Fruit fly (Drosophila melanogaster) whole organism, embryonic: ENCODE data around the gene ssp.

Source experiments
- Asciz ChIP-seq: fragments of 200-800 bp; sonication (Bioruptor generic); optimal IDR thresholded peaks from 2 replicates; lab custom pipeline; 2017; ENCODE audit warnings: missing biosample characterization, mild to moderate bottlenecking, missing genetic modification characterization, missing genetic modification reagents
- Bgb ChIP-seq: fragments of 200-800 bp; sonication (Bioruptor generic); IDR thresholded peaks from 2 replicates; pipeline ENCODE4 v1.3.6; 2022; ENCODE audit warnings: missing biosample characterization, missing genetic modification characterization; ENCODE audit not compliant: partially characterized antibody
- Blimp-1 ChIP-seq: fragments of 200-800 bp; sonication (Bioruptor generic); optimal IDR thresholded peaks from 3 replicates; lab custom pipeline; 2018; ENCODE audit warnings: missing biosample characterization, missing genetic modification characterization, mild to moderate bottlenecking, moderate library complexity, missing genetic modification reagents
- CG10209 ChIP-seq: fragments of 200-800 bp; sonication (Bioruptor generic); optimal IDR thresholded peaks from 3 replicates; lab custom pipeline; 2017; ENCODE audit warnings: missing biosample characterization, mild to moderate bottlenecking, missing genetic modification characterization, missing genetic modification reagents
- CG10321 ChIP-seq: fragments of 200-800 bp; sonication (Bioruptor generic); IDR thresholded peaks from 2 replicates; pipeline ENCODE4 v1.3.6; 2022; ENCODE audit warnings: missing biosample characterization, missing genetic modification characterization
- CG12391 ChIP-seq: fragments of 200-800 bp; sonication (Bioruptor generic); optimal IDR thresholded peaks from 3 replicates; lab custom pipeline; 2018; ENCODE audit warnings: missing biosample characterization, mild to moderate bottlenecking, missing genetic modification characterization, moderate library complexity
- CG13287 ChIP-seq: fragments of 200-800 bp; sonication (Bioruptor generic); IDR thresholded peaks from 2 replicates; pipeline ENCODE4 v1.3.6; 2022; ENCODE audit warnings: missing biosample characterization, missing genetic modification characterization; ENCODE audit not compliant: partially characterized antibody
- CG14441 ChIP-seq: fragments of 200-800 bp; sonication (Bioruptor generic); IDR thresholded peaks from 2 replicates; pipeline ENCODE4 v1.3.6; 2022; ENCODE audit warnings: missing biosample characterization, missing genetic modification characterization
- CG15269 ChIP-seq: fragments of 200-800 bp; sonication (Bioruptor generic); optimal IDR thresholded peaks from 2 replicates; lab custom pipeline; 2018; ENCODE audit warnings: missing biosample characterization, mild to moderate bottlenecking, missing genetic modification characterization, moderate library complexity
- CG17359 ChIP-seq: fragments of 200-800 bp; sonication (Bioruptor generic); optimal IDR thresholded peaks from 3 replicates; lab custom pipeline; 2018; ENCODE audit warnings: missing biosample characterization, mild to moderate bottlenecking, missing genetic modification characterization, moderate library complexity
- CG2712 ChIP-seq: fragments of 200-800 bp; optimal IDR thresholded peaks from 3 replicates; lab custom pipeline; 2019; ENCODE audit warnings: missing biosample characterization, mild to moderate bottlenecking, missing genetic modification characterization, moderate library complexity
- CG32767 ChIP-seq: fragments of 200-800 bp; sonication (Bioruptor generic); IDR thresholded peaks from 2 replicates; pipeline ENCODE4 v1.3.6; 2022; ENCODE audit warnings: missing biosample characterization, missing genetic modification characterization
- CG7839 ChIP-seq: fragments of 200-800 bp; sonication (Bioruptor generic); optimal IDR thresholded peaks from 3 replicates; lab custom pipeline; 2018; ENCODE audit warnings: missing biosample characterization, mild to moderate bottlenecking, missing genetic modification characterization, moderate library complexity
- CG7928 ChIP-seq: fragments of 200-800 bp; sonication (Bioruptor generic); optimal IDR thresholded peaks from 2 replicates; lab custom pipeline; 2017; ENCODE audit warnings: missing biosample characterization, mild to moderate bottlenecking, missing genetic modification characterization
- CG8944 ChIP-seq: fragments of 200-800 bp; sonication (Bioruptor generic); optimal IDR thresholded peaks from 3 replicates; lab custom pipeline; 2016; ENCODE audit warnings: missing biosample characterization, missing genetic modification characterization
- CG9727 ChIP-seq: fragments of 200-800 bp; sonication (Bioruptor generic); optimal IDR thresholded peaks from 3 replicates; lab custom pipeline; 2017; ENCODE audit warnings: missing biosample characterization, mild to moderate bottlenecking, missing genetic modification characterization
- CoRest ChIP-seq: fragments of 200-800 bp; sonication (Bioruptor generic); optimal IDR thresholded peaks from 3 replicates; lab custom pipeline; 2018; ENCODE audit warnings: missing biosample characterization, mild to moderate bottlenecking, missing genetic modification characterization, moderate library complexity
- Drgx ChIP-seq: fragments of 200-800 bp; sonication (Bioruptor generic); IDR thresholded peaks from 2 replicates; pipeline ENCODE4 v1.3.6; 2022; ENCODE audit warnings: missing biosample characterization, missing genetic modification characterization
- Hmx ChIP-seq: fragments of 200-800 bp; sonication (Bioruptor generic); optimal IDR thresholded peaks from 2 replicates; lab custom pipeline; 2016; ENCODE audit warnings: missing biosample characterization, missing genetic modification characterization
- Hr3 ChIP-seq: fragments of 200-800 bp; sonication (Bioruptor generic); optimal IDR thresholded peaks from 3 replicates; lab custom pipeline; 2016; ENCODE audit warnings: missing biosample characterization, missing genetic modification characterization
- Hr51 ChIP-seq, 2 experiments: fragments of 200-800 bp; sonication (Bioruptor generic); optimal IDR thresholded peaks; 2 replicates in 1 of 2; 3 replicates in 1 of 2; lab custom pipeline; 2016 to 2018; ENCODE audit warnings: missing biosample characterization in 2 of 2, missing genetic modification characterization in 2 of 2, mild to moderate bottlenecking in 1 of 2, moderate library complexity in 1 of 2
- Med ChIP-seq: fragments of 200-800 bp; sonication (Bioruptor generic); peaks from one replicate; lab custom pipeline; 2016; ENCODE audit warnings: missing biosample characterization, missing genetic modification characterization, mild to moderate bottlenecking, inconsistent platforms, moderate library complexity
- Oli ChIP-seq: fragments of 200-800 bp; sonication (Bioruptor generic); optimal IDR thresholded peaks from 2 replicates; lab custom pipeline; 2018; ENCODE audit warnings: missing biosample characterization, mild to moderate bottlenecking, missing genetic modification characterization, moderate library complexity
- Rfx ChIP-seq: fragments of 200-800 bp; sonication (Bioruptor generic); IDR thresholded peaks from 2 replicates; pipeline ENCODE4 v1.3.6; 2022; ENCODE audit warnings: missing biosample characterization, missing genetic modification characterization
- Sox102F ChIP-seq: fragments of 200-800 bp; sonication (Bioruptor generic); optimal IDR thresholded peaks from 2 replicates; lab custom pipeline; 2018; ENCODE audit warnings: missing biosample characterization, mild to moderate bottlenecking, missing genetic modification characterization, moderate library complexity
- ato ChIP-seq: fragments of 200-800 bp; sonication (Bioruptor generic); IDR thresholded peaks from 2 replicates; pipeline ENCODE4 v1.3.6; 2022; ENCODE audit warnings: missing biosample characterization, missing genetic modification characterization; ENCODE audit not compliant: partially characterized antibody
- bcd ChIP-seq: fragments of 200-800 bp; sonication (Bioruptor generic); optimal IDR thresholded peaks from 2 replicates; lab custom pipeline; 2017; ENCODE audit warnings: missing biosample characterization, mild to moderate bottlenecking, missing genetic modification characterization
- cato ChIP-seq: fragments of 200-800 bp; sonication (Bioruptor generic); optimal IDR thresholded peaks from 2 replicates; lab custom pipeline; 2016; ENCODE audit warnings: missing biosample characterization, missing genetic modification characterization, borderline replicate concordance
- ewg ChIP-seq: fragments of 200-800 bp; sonication (Bioruptor generic); optimal IDR thresholded peaks from 3 replicates; lab custom pipeline; 2017; ENCODE audit warnings: mild to moderate bottlenecking, missing biosample characterization, missing genetic modification reagents, missing genetic modification characterization
- fd96Cb ChIP-seq: fragments of 200-800 bp; sonication (Bioruptor generic); optimal IDR thresholded peaks from 2 replicates; lab custom pipeline; 2018; ENCODE audit warnings: missing biosample characterization, mild to moderate bottlenecking, missing genetic modification characterization, moderate library complexity
- hb ChIP-seq: fragments of 200-800 bp; sonication (Bioruptor generic); IDR thresholded peaks from 3 replicates; pipeline ENCODE4 v1.3.6; 2022; ENCODE audit warnings: missing biosample characterization, missing genetic modification characterization; ENCODE audit not compliant: partially characterized antibody
- hkb ChIP-seq, 2 experiments: fragments of 200-800 bp in 1 of 2; fragments of >200 bp in 1 of 2; sonication (Bioruptor generic) in 1 of 2; IDR thresholded peaks in 1 of 2; optimal IDR thresholded peaks in 1 of 2; 2 replicates each; pipeline versions ENCODE4 v1.3.6 to Lab custom; 2017 to 2022; ENCODE audit warnings: missing biosample characterization in 1 of 2, missing genetic modification characterization in 1 of 2
- lilli ChIP-seq: fragments of 200-800 bp; sonication (Bioruptor generic); optimal IDR thresholded peaks from 3 replicates; lab custom pipeline; 2016; ENCODE audit warnings: missing biosample characterization, missing genetic modification characterization
- lola ChIP-seq, 3 experiments: fragments of >200 bp in 2 of 3; fragments of 200-800 bp in 1 of 3; sonication (Bioruptor generic) in 1 of 3; optimal IDR thresholded peaks; 2 replicates each; lab custom pipeline; 2017 to 2019; ENCODE audit warnings: missing biosample characterization in 3 of 3, missing genetic modification characterization in 3 of 3, mild to moderate bottlenecking in 1 of 3, moderate library complexity in 1 of 3
- nom ChIP-seq: fragments of 200-800 bp; sonication (Bioruptor generic); optimal IDR thresholded peaks from 2 replicates; lab custom pipeline; 2017; ENCODE audit warnings: missing biosample characterization, missing genetic modification characterization, mild to moderate bottlenecking, moderate library complexity, missing genetic modification reagents
- otp ChIP-seq: fragments of 200-800 bp; sonication (Bioruptor generic); IDR thresholded peaks from 3 replicates; pipeline ENCODE4, ENCODE4 v1.3.6; 2022; ENCODE audit warnings: missing biosample characterization, missing genetic modification characterization
- pan ChIP-seq, 4 experiments: fragments of >200 bp in 3 of 4; fragments of 200-800 bp in 1 of 4; sonication (Bioruptor generic) in 1 of 4; optimal IDR thresholded peaks in 3 of 4; IDR thresholded peaks in 1 of 4; 2 replicates each; pipeline versions ENCODE4 v1.3.6 to Lab custom; 2017 to 2022; ENCODE audit warnings: missing biosample characterization in 2 of 4, missing genetic modification characterization in 2 of 4, mixed read lengths in 1 of 4
- prd ChIP-seq, 3 experiments: fragments of >200 bp in 2 of 3; fragments of 200-800 bp in 1 of 3; sonication (Bioruptor generic) in 1 of 3; optimal IDR thresholded peaks in 2 of 3; IDR thresholded peaks in 1 of 3; 2 replicates in 2 of 3; 3 replicates in 1 of 3; pipeline versions ENCODE4 v1.3.6 to Lab custom; 2017 to 2022; ENCODE audit warnings: missing biosample characterization in 1 of 3, missing genetic modification characterization in 1 of 3
- ranshi ChIP-seq: fragments of 200-800 bp; sonication (Bioruptor generic); IDR thresholded peaks from 2 replicates; pipeline ENCODE4 v1.3.6; 2022; ENCODE audit warnings: missing biosample characterization, missing genetic modification characterization
- row ChIP-seq: fragments of 200-800 bp; sonication (Bioruptor generic); IDR thresholded peaks from 3 replicates; pipeline ENCODE4 v1.3.6; 2022; ENCODE audit warnings: missing biosample characterization, missing genetic modification characterization
- tll ChIP-seq, 2 experiments: fragments of 200-800 bp in 1 of 2; fragments of >200 bp in 1 of 2; sonication (Bioruptor generic) in 1 of 2; optimal IDR thresholded peaks; 2 replicates each; lab custom pipeline; 2017 to 2019; ENCODE audit warnings: missing biosample characterization in 2 of 2, missing genetic modification characterization in 2 of 2, mild to moderate bottlenecking in 1 of 2, moderate library complexity in 1 of 2
- tx ChIP-seq: fragments of 200-800 bp; sonication (Bioruptor generic); optimal IDR thresholded peaks from 2 replicates; lab custom pipeline; 2016; ENCODE audit warnings: missing biosample characterization, missing genetic modification characterization
- unpg ChIP-seq: fragments of 200-800 bp; sonication (Bioruptor generic); optimal IDR thresholded peaks from 3 replicates; lab custom pipeline; 2018; ENCODE audit warnings: missing biosample characterization, mild to moderate bottlenecking, missing genetic modification characterization, moderate library complexity
- vvl ChIP-seq: fragments of 200-800 bp; sonication (Bioruptor generic); IDR thresholded peaks from 2 replicates; pipeline ENCODE4 v1.3.6; 2022; ENCODE audit warnings: missing biosample characterization, missing genetic modification characterization

Gene ssp

dm6 chr3L:12096799-12097662, 21.0 kb upstream of the ssp start (continued):
- TF ChIP-seq CG7839 (tag; lab: Kevin White, UChicago) (peak; percentile 24), nom (peak; percentile 49), lilli (GFP tag; lab: Kevin White, UChicago) (peak; percentile 6), row (GFP tag; lab: Robert Waterston, UW) (peak; percentile 50; the same call in 2 of the 3 replicates), Blimp-1 (GFP tag; lab: Kevin White, UChicago) (peak; percentile 25), hb (GFP tag; lab: Robert Waterston, UW) (no peak), Med (GFP tag; lab: Kevin White, UChicago) (peak; percentile 72), bcd (no peak), Hmx (no peak), cato (GFP tag; lab: Kevin White, UChicago) (no peak), CG9727 (GFP tag; lab: Kevin White, UChicago) (peak; percentile 58), ato (GFP tag; lab: Robert Waterston, UW) (no peak), Bgb (GFP tag; lab: Robert Waterston, UW) (no peak), CG14441 (GFP tag; lab: Robert Waterston, UW) (no peak), CG10321 (GFP tag; lab: Robert Waterston, UW) (no peak), Hr3 (GFP tag; lab: Kevin White, UChicago) (peak; percentile 15), Oli (tag; lab: Kevin White, UChicago) (peak; percentile 4), CG15269 (tag; lab: Kevin White, UChicago) (peak; percentile 14), Hr51 (GFP tag; optimal IDR thresholded peaks at IDR 0.05; lab: Kevin White, UChicago) (peak in 1 of 2 experiments; percentile 45), tx (GFP tag; lab: Kevin White, UChicago) (no peak), fd96Cb (tag; lab: Kevin White, UChicago) (peak; percentile 18), CG13287 (no peak), Asciz (GFP tag; lab: Kevin White, UChicago) (peak; percentile 22), Sox102F (GFP tag; lab: Kevin White, UChicago) (peak; percentile 52), CG7928 (GFP tag; lab: Kevin White, UChicago) (no peak), CG10209 (peak; percentile 22), vvl (GFP tag; lab: Robert Waterston, UW) (peak; percentile 55; the same call in 1 of the 2 replicates), prd (optimal IDR thresholded peaks at IDR 0.05; lab: Kevin White, UChicago) (no peak), prd (GFP tag; IDR thresholded peaks at IDR 0.05; lab: Robert Waterston, UW) (peak; percentile 69), CG12391 (tag; lab: Kevin White, UChicago) (peak; percentile 34), unpg (GFP tag; lab: Kevin White, UChicago) (peak; percentile 47), Rfx (GFP tag; lab: Robert Waterston, UW) (0 out of 2 replicates have a peak, but pooled peaks have one; percentile 13), Drgx (GFP tag; lab: Robert Waterston, UW) (peak; percentile 63; the same call in 1 of the 2 replicates), lola (GFP tag; optimal IDR thresholded peaks at IDR 0.05; lab: Kevin White, UChicago) (peak in 1 of 3 experiments; percentile 25), CG8944 (GFP tag; lab: Kevin White, UChicago) (no peak), CG17359 (tag; lab: Kevin White, UChicago) (peak; percentile 27), otp (GFP tag; lab: Robert Waterston, UW) (no peak), tll (GFP tag; optimal IDR thresholded peaks at IDR 0.05; lab: Kevin White, UChicago) (no peak), pan (optimal IDR thresholded peaks at IDR 0.05; lab: Kevin White, UChicago) (no peak), pan (GFP tag; optimal IDR thresholded peaks at IDR 0.05 in 1 of 2, IDR thresholded peaks at IDR 0.05 in 1 of 2) (peak in 1 of 2 experiments; percentile 24), CG2712 (tag; lab: Kevin White, UChicago) (peak; percentile 56), hkb (optimal IDR thresholded peaks at IDR 0.05; lab: Kevin White, UChicago) (no peak), hkb (GFP tag; IDR thresholded peaks at IDR 0.05; lab: Robert Waterston, UW) (0 out of 2 replicates have a peak, but pooled peaks have one; percentile 14), ranshi (no peak), ewg (GFP tag; lab: Kevin White, UChicago) (no peak), CG32767 (GFP tag; lab: Robert Waterston, UW) (0 out of 2 replicates have a peak, but pooled peaks have one; percentile 16), CoRest (tag; lab: Kevin White, UChicago) (peak; percentile 42)
